Fruit fly (Drosophila melanogaster) whole organism, pupa: ENCODE results near the gene CG15387.

Source experiments
- CG10348 ChIP-seq: fragments of 200-800 bp; sonication (Bioruptor generic); IDR thresholded peaks from 2 replicates; pipeline ENCODE4 v1.3.6; 2022; ENCODE audit warnings: missing biosample characterization, missing genetic modification characterization
- CG12605 ChIP-seq: fragments of 200-800 bp; sonication (Bioruptor generic); IDR thresholded peaks from 2 replicates; pipeline ENCODE4 v1.3.6; 2022; ENCODE audit warnings: missing biosample characterization, missing genetic modification characterization
- CG14655 ChIP-seq: fragments of 200-800 bp; sonication (Bioruptor generic); optimal IDR thresholded peaks from 3 replicates; lab custom pipeline; 2017; ENCODE audit warnings: mild to moderate bottlenecking, missing biosample characterization, missing genetic modification reagents, missing genetic modification characterization
- CG32121 ChIP-seq: fragments of 200-800 bp; sonication (Bioruptor generic); IDR thresholded peaks from 2 replicates; pipeline ENCODE4 v1.3.6; 2022; ENCODE audit warnings: missing biosample characterization, missing genetic modification characterization
- CG8159 ChIP-seq: fragments of 200-800 bp; sonication (Bioruptor generic); optimal IDR thresholded peaks from 3 replicates; lab custom pipeline; 2018; ENCODE audit warnings: missing biosample characterization, mild to moderate bottlenecking, missing genetic modification characterization, moderate library complexity
- CG8301 ChIP-seq: fragments of 200-800 bp; sonication (Bioruptor generic); optimal IDR thresholded peaks from 2 replicates; lab custom pipeline; 2018; ENCODE audit warnings: missing biosample characterization, mild to moderate bottlenecking, missing genetic modification characterization
- EcR ChIP-seq: fragments of 200-800 bp; sonication (Bioruptor generic); optimal IDR thresholded peaks from 3 replicates; lab custom pipeline; 2019; ENCODE audit warnings: missing biosample characterization, missing genetic modification characterization, mild to moderate bottlenecking, moderate library complexity, missing genetic modification reagents
- Ets98B ChIP-seq: fragments of 200-800 bp; sonication (Bioruptor generic); IDR thresholded peaks from 2 replicates; pipeline ENCODE4 v1.3.6; 2022; ENCODE audit warnings: missing biosample characterization, missing genetic modification characterization
- Pif1A ChIP-seq: fragments of 200-800 bp; sonication (Bioruptor generic); optimal IDR thresholded peaks from 3 replicates; lab custom pipeline; 2016; ENCODE audit warnings: missing biosample characterization, missing genetic modification characterization
- gl ChIP-seq: fragments of 200-800 bp; sonication (Bioruptor generic); optimal IDR thresholded peaks from 2 replicates; lab custom pipeline; 2018; ENCODE audit warnings: missing biosample characterization, mild to moderate bottlenecking, missing genetic modification characterization
- rn ChIP-seq: fragments of 200-800 bp; sonication (Bioruptor generic); IDR thresholded peaks from 2 replicates; pipeline ENCODE4 v1.3.6; 2022; ENCODE audit warnings: missing biosample characterization, missing genetic modification characterization

DNA sequence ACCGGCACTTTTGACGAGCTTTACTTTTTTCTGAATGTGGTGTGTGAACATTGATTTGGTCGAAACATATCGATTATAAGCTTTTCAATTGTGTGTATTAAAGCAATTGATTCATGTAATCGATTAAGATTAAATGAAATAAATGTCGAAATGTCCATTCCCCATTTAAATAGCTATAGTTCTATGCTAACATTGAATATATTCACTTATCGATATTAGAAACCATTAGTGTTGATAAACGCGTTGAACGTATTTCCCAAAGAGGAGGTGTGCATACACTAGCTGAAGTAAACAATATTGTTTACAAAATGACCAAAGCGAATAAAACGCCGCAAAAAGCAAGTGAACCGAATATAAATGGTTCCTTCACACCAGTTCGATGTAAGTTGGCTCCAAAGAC, 12.1 kb downstream of the CG15387 start, which contains the start of the genes Uch and CG34174:
- no peak for TF ChIP-seq CG32121 (GFP tag; lab: Robert Waterston, UW)
- TF ChIP-seq EcR (GFP tag; lab: Kevin White, UChicago): no peak
- TF ChIP-seq Ets98B: no peak
- no peak for TF ChIP-seq CG8159
- no peak for TF ChIP-seq rn
- no peak for TF ChIP-seq CG14655 (GFP tag; lab: Kevin White, UChicago)
- TF ChIP-seq gl (tag; lab: Kevin White, UChicago): no peak
- no peak for TF ChIP-seq CG12605 (GFP tag; lab: Robert Waterston, UW)
- TF ChIP-seq CG10348 (GFP tag; lab: Robert Waterston, UW): no peak
- TF ChIP-seq Pif1A (GFP tag; lab: Kevin White, UChicago): no peak
- no peak for TF ChIP-seq CG8301
